Worm (Caenorhabditis elegans): ENCODE results near the gene M70.3.

The M70.3 gene

DNA sequence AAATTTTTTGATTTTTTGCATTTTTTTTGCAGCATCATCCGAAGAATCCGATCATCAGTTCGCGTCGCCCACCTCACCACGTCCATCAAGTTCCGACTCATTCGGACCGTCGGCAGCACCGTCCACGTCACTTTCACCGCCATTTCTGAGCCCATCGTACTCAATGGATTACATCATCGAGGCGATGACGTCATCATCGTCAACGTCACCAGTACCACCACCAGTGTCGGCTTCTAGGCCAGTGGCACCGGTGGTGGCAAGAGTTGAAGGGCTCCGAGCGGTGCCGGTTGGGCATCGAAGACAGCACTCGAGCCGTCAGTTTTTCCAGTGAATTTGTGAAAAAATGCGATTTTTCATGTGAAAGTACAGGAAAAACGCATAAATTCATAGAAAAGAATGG lies 18.6 kb downstream of the M70.3 start:
- TF ChIP-seq nhr-20 (tag; optimal IDR thresholded peaks at IDR 0.05) (no peak), unc-62 (GFP tag; optimal IDR thresholded peaks at IDR 0.05) (no peak), alr-1 (tag; optimal IDR thresholded peaks at IDR 0.05; ENCODE audit: borderline replicate concordance) (no peak), C16A3.4 (tag; optimal IDR thresholded peaks at IDR 0.05) (no peak), ceh-63 (GFP tag; optimal IDR thresholded peaks at IDR 0.05) (no peak), lir-3 (tag; optimal IDR thresholded peaks at IDR 0.05; ENCODE audit: poor library complexity) (no peak), nhr-19 (GFP tag; conservative IDR thresholded peaks at IDR 0.05) (no peak), nhr-47 (tag; optimal IDR thresholded peaks at IDR 0.05) (no peak), sox-4 (tag; optimal IDR thresholded peaks at IDR 0.05) (no peak), fos-1 (tag; optimal IDR thresholded peaks at IDR 0.05) (no peak), ztf-11 (tag; optimal IDR thresholded peaks at IDR 0.05) (no peak), mep-1 (tag; optimal IDR thresholded peaks at IDR 0.05) (no peak)

- TF ChIP-seq swsn-7 (tag; optimal IDR thresholded peaks at IDR 0.05), result no peak
- no peak for TF ChIP-seq hlh-4 (tag; optimal IDR thresholded peaks at IDR 0.05)
- TF ChIP-seq ztf-11 (tag; optimal IDR thresholded peaks at IDR 0.05), result no peak
- TF ChIP-seq isw-1 (GFP tag; IDR thresholded peaks at IDR 0.05), result no peak
- no peak for TF ChIP-seq elt-3 (tag; optimal IDR thresholded peaks at IDR 0.05)
- TF ChIP-seq elt-2 (tag; optimal IDR thresholded peaks at IDR 0.05), result no peak
- TF ChIP-seq ceh-90 (tag; optimal IDR thresholded peaks at IDR 0.05), result no peak
Measured at ce11 chrIV:2223144-2223543, 19.1 kb downstream of the M70.3 start.

DNA sequence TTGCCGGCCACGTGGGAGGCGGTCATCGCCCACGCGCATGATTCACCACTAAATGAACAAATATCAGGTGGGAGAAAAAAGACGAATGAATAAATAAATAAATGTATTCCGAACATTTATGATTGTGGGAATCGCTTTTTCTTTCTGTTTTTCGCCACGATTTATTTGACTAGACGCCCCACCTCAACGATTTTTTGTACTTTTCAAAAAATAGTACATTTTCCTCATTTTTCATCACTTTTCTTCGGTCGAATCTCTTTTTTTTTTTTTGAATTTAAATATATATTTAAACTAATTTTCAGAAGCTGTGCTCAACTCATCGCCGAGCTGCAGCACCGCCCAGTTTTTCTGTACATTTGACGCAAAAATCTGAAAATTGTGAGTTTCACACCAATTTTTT lies 19.7 kb downstream of the M70.3 start, which contains the start of gene fnip-2:
Gene fnip-2, plus strand, starts transcription at position 301 of the 400 bp plus-strand sequence.
- TF ChIP-seq hpl-2 (GFP tag; optimal IDR thresholded peaks at IDR 0.05) (no peak), fkh-10 (GFP tag; optimal IDR thresholded peaks at IDR 0.05) (no peak), unc-98 (GFP tag; IDR thresholded peaks at IDR 0.05) (no peak), unc-30 (tag; optimal IDR thresholded peaks at IDR 0.05) (no peak), nhr-76 (tag; optimal IDR thresholded peaks at IDR 0.05) (no peak), lir-3 (tag; optimal IDR thresholded peaks at IDR 0.05; ENCODE audit: poor library complexity) (no peak), dsc-1 (tag; optimal IDR thresholded peaks at IDR 0.05) (no peak), nhr-28 (tag; optimal IDR thresholded peaks at IDR 0.05) (no peak), lin-39 (tag; optimal IDR thresholded peaks at IDR 0.05) (no peak), snpc-4 (tag; optimal IDR thresholded peaks at IDR 0.05) (no peak), irx-1 (tag; optimal IDR thresholded peaks at IDR 0.05) (no peak), nhr-90 (tag; optimal IDR thresholded peaks at IDR 0.05; ENCODE audit: poor library complexity) (no peak), ceh-90 (tag; optimal IDR thresholded peaks at IDR 0.05) (no peak), C16A3.4 (tag; optimal IDR thresholded peaks at IDR 0.05) (no peak), unc-86 (tag; optimal IDR thresholded peaks at IDR 0.05) (no peak), efl-3 (GFP tag; optimal IDR thresholded peaks at IDR 0.05) (no peak), ama-1 (optimal IDR thresholded peaks at IDR 0.05) (no peak), nhr-85 (tag) (no peak)

DNA sequence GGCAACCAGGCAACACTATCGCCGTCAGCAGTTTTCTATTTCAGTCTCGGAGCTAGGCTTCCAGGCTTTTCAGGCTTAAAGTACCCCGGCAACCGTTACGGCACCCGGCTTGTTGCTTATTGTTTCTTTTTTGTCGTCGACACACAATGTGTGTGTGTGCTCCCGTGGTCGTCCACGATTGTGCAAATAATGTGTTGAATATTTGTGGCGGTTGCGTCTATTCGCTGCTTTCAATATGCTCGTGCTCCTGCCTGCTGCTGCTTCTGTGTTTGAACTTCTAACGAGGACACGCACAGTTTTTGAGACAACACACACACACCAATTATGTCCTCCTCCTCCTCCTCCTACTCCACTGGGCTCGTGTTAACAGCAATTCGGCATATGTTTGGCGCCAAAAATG lies 20.9 kb downstream of the M70.3 start:
- TF ChIP-seq hlh-4 (tag; optimal IDR thresholded peaks at IDR 0.05) (no peak), lin-14 (GFP tag; optimal IDR thresholded peaks at IDR 0.05) (peak; percentile 3), efl-1 (optimal IDR thresholded peaks at IDR 0.05) (no peak), efl-1 (GFP tag; optimal IDR thresholded peaks at IDR 0.05 in 1 of 2) (peak in 1 of 2 experiments; percentile 41), aly-2 (tag; optimal IDR thresholded peaks at IDR 0.05) (no peak)

DNA sequence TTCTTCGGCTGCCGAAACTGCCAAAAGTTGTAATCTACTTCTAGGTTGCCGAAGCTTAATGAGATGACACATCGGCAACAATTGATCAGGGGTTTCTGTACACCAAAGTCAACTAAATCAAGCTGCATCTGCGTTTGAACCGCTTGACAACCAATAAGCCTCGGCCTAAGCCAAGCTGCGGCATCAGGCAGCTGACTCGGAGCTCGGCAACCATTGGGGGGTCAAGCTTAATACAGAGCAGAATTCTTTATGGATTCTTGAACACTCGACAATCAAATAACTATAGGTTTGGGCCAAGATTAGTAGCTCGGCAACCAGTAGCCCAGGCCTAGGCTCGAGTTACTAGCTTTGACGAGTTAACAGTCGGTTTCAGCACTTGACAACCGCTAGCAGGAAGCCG lies 21.4 kb downstream of the M70.3 start:
- TF ChIP-seq lin-39 (tag; optimal IDR thresholded peaks at IDR 0.05) (no peak), efl-1 (optimal IDR thresholded peaks at IDR 0.05) (no peak), efl-1 (GFP tag; optimal IDR thresholded peaks at IDR 0.05 in 1 of 2) (peak in 1 of 2 experiments; percentile 91)
